Fruit fly (Drosophila melanogaster) whole organism, prepupa: Measurements from ENCODE around the gene peng.

Experiments used
- Blimp-1 ChIP-seq: fragments of 200-800 bp; sonication (Bioruptor generic); optimal IDR thresholded peaks from 3 replicates; lab custom pipeline; 2017; ENCODE audit warnings: missing biosample characterization, missing genetic modification characterization, mild to moderate bottlenecking, moderate library complexity, missing genetic modification reagents
- CG10669 ChIP-seq: fragments of 200-800 bp; sonication (Bioruptor generic); optimal IDR thresholded peaks from 3 replicates; lab custom pipeline; 2018; ENCODE audit warnings: missing biosample characterization, mild to moderate bottlenecking, missing genetic modification characterization, moderate library complexity
- CG11294 ChIP-seq: fragments of 200-800 bp; sonication (Bioruptor generic); IDR thresholded peaks from 2 replicates; pipeline ENCODE4 v1.3.6; 2022; ENCODE audit warnings: missing biosample characterization, missing genetic modification characterization
- CG11762 ChIP-seq: fragments of 200-800 bp; sonication (Bioruptor generic); optimal IDR thresholded peaks from 3 replicates; lab custom pipeline; 2016; ENCODE audit warnings: missing biosample characterization, missing genetic modification characterization; ENCODE audit not compliant: insufficient read depth
- CG11902 ChIP-seq: fragments of 200-800 bp; sonication (Bioruptor generic); optimal IDR thresholded peaks from 3 replicates; lab custom pipeline; 2016; ENCODE audit warnings: missing biosample characterization, missing genetic modification characterization
- CG15336 ChIP-seq: fragments of 200-800 bp; sonication (Bioruptor generic); IDR thresholded peaks from 2 replicates; pipeline ENCODE4 v1.3.6; 2022; ENCODE audit warnings: missing biosample characterization, missing genetic modification characterization
- CG1621 ChIP-seq: fragments of 200-800 bp; sonication (Bioruptor generic); optimal IDR thresholded peaks from 3 replicates; lab custom pipeline; 2018; ENCODE audit warnings: missing biosample characterization, mild to moderate bottlenecking, missing genetic modification characterization
- CG3032 ChIP-seq: fragments of 200-800 bp; optimal IDR thresholded peaks from 2 replicates; lab custom pipeline; 2019; ENCODE audit warnings: missing biosample characterization, mild to moderate bottlenecking, missing genetic modification characterization, moderate library complexity
- CG31627 ChIP-seq: fragments of 200-800 bp; sonication (Bioruptor generic); optimal IDR thresholded peaks from 3 replicates; lab custom pipeline; 2016; ENCODE audit warnings: missing biosample characterization, missing genetic modification characterization
- CG3919 ChIP-seq: fragments of 200-800 bp; sonication (Bioruptor generic); optimal IDR thresholded peaks from 3 replicates; lab custom pipeline; 2016; ENCODE audit warnings: missing biosample characterization, missing genetic modification characterization
- CG6163 ChIP-seq: fragments of 200-800 bp; sonication (Bioruptor generic); IDR thresholded peaks from 3 replicates; pipeline ENCODE4 v1.3.6; 2022; ENCODE audit warnings: missing biosample characterization, missing genetic modification characterization
- CG6276 ChIP-seq: fragments of 200-800 bp; sonication (Bioruptor generic); optimal IDR thresholded peaks from 2 replicates; lab custom pipeline; 2017; ENCODE audit warnings: missing biosample characterization, mild to moderate bottlenecking, missing genetic modification characterization
- CG7368 ChIP-seq: fragments of 200-800 bp; sonication (Bioruptor generic); optimal IDR thresholded peaks from 3 replicates; lab custom pipeline; 2016; ENCODE audit warnings: missing biosample characterization, missing genetic modification characterization
- CG8319 ChIP-seq: fragments of 200-800 bp; sonication (Bioruptor generic); optimal IDR thresholded peaks from 3 replicates; lab custom pipeline; 2016; ENCODE audit warnings: missing biosample characterization, missing genetic modification characterization
- Eip75B ChIP-seq: fragments of 200-800 bp; sonication (Bioruptor generic); optimal IDR thresholded peaks from 3 replicates; lab custom pipeline; 2016; ENCODE audit warnings: missing biosample characterization, missing genetic modification characterization
- Eip78C ChIP-seq: fragments of 200-800 bp; sonication (Bioruptor generic); peaks from one replicate; lab custom pipeline; 2016; ENCODE audit warnings: missing biosample characterization, missing genetic modification characterization
- Ets96B ChIP-seq: fragments of 200-800 bp; optimal IDR thresholded peaks from 2 replicates; lab custom pipeline; 2019; ENCODE audit warnings: missing biosample characterization, mild to moderate bottlenecking, missing genetic modification characterization, moderate library complexity
- Hr39 ChIP-seq: fragments of 200-800 bp; sonication (Bioruptor generic); optimal IDR thresholded peaks from 2 replicates; lab custom pipeline; 2016; ENCODE audit warnings: missing biosample characterization, missing genetic modification characterization
- Hr4 ChIP-seq: fragments of 200-800 bp; sonication (Bioruptor generic); optimal IDR thresholded peaks from 3 replicates; lab custom pipeline; 2016; ENCODE audit warnings: missing biosample characterization, missing genetic modification characterization
- Lpt ChIP-seq: fragments of 200-800 bp; sonication (Bioruptor generic); optimal IDR thresholded peaks from 3 replicates; lab custom pipeline; 2016; ENCODE audit warnings: missing biosample characterization, missing genetic modification characterization
- Met ChIP-seq: fragments of 200-800 bp; sonication (Bioruptor generic); optimal IDR thresholded peaks from 3 replicates; lab custom pipeline; 2016; ENCODE audit warnings: missing biosample characterization, missing genetic modification characterization
- Sox14 ChIP-seq: fragments of 200-800 bp; sonication (Bioruptor generic); optimal IDR thresholded peaks from 3 replicates; lab custom pipeline; 2016; ENCODE audit warnings: missing biosample characterization, missing genetic modification characterization
- achi ChIP-seq: fragments of 200-800 bp; sonication (Bioruptor generic); optimal IDR thresholded peaks from 3 replicates; lab custom pipeline; 2016; ENCODE audit warnings: missing biosample characterization, missing genetic modification characterization
- cyc ChIP-seq: fragments of 200-800 bp; sonication (Bioruptor generic); optimal IDR thresholded peaks from 3 replicates; lab custom pipeline; 2016; ENCODE audit warnings: missing biosample characterization, missing genetic modification characterization
- eg ChIP-seq: fragments of 200-800 bp; sonication (Bioruptor generic); IDR thresholded peaks from 3 replicates; pipeline ENCODE4 v1.3.6; 2022; ENCODE audit warnings: missing biosample characterization, missing genetic modification characterization
- fkh ChIP-seq: fragments of 200-800 bp; sonication (Bioruptor generic); optimal IDR thresholded peaks from 3 replicates; lab custom pipeline; 2017; ENCODE audit warnings: missing biosample characterization, mild to moderate bottlenecking, missing genetic modification characterization, moderate library complexity
- lz ChIP-seq: fragments of 200-800 bp; sonication (Bioruptor generic); optimal IDR thresholded peaks from 3 replicates; lab custom pipeline; 2016; ENCODE audit warnings: missing biosample characterization, missing genetic modification characterization
- salr ChIP-seq, 2 experiments: fragments of 200-800 bp; sonication (Bioruptor generic); optimal IDR thresholded peaks; 3 replicates each; lab custom pipeline; 2016 to 2018; ENCODE audit warnings: missing biosample characterization in 2 of 2, missing genetic modification characterization in 2 of 2, mild to moderate bottlenecking in 1 of 2
- spab ChIP-seq: fragments of 200-800 bp; sonication (Bioruptor generic); optimal IDR thresholded peaks from 2 replicates; lab custom pipeline; 2017; ENCODE audit warnings: missing biosample characterization, mild to moderate bottlenecking, missing genetic modification characterization, missing genetic modification reagents
- ss ChIP-seq, 2 experiments: fragments of 200-800 bp; sonication (Bioruptor generic); optimal IDR thresholded peaks; 2 replicates in 1 of 2; 3 replicates in 1 of 2; lab custom pipeline; 2017 to 2018; ENCODE audit warnings: mild to moderate bottlenecking in 2 of 2, missing biosample characterization in 2 of 2, missing genetic modification characterization in 2 of 2, moderate library complexity in 1 of 2
- svp ChIP-seq: fragments of 200-800 bp; sonication (Bioruptor generic); peaks from one replicate; lab custom pipeline; 2016; ENCODE audit warnings: missing biosample characterization, missing genetic modification characterization
- topi ChIP-seq: fragments of 200-800 bp; sonication (Bioruptor generic); optimal IDR thresholded peaks from 3 replicates; lab custom pipeline; 2016; ENCODE audit warnings: missing biosample characterization, missing genetic modification characterization

The peng gene

DNA sequence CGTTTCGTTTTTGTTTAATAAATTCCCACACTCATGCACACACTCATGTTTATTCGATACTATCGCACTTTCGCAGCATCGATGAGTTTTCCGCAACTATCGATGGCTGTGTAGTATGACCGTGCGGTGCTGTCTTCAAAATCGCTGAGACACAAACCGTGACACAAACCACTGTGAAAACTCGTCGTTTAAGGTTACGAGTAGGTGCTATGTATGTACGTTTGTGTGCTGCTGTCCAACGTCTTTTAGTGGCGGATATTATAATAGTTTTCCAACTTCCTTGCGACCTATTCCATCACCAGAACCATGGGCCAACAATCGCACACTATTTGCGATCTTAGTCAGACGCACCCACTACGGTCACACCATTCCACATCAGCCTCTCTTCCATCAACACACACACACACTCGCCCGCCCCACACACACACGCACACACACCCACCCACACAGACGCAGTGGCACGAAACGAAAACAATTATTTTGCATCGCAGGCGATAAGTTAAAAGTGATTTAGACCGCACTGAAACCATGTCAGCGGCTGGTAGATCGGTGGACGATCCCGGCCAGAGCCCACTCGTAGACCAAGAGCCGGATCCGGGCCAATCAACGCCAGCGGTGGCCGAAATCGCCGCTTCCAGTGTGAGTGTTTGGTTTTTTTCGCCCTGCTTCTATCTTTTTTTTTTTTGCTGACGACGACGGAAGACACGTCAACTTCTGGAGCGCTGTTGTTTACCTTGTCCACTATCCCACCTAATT, 25.5 kb downstream of the peng start, which contains the start of the genes Dd and CG1486:
Dd (minus strand) TSS at position 77 of the 756 bp plus-strand sequence.
CG1486 (plus strand) TSS at position 114 of the 756 bp plus-strand sequence.
- TF ChIP-seq CG8319: no peak
- TF ChIP-seq CG6163 (GFP tag; lab: Robert Waterston, UW): 0 out of 3 replicates have a peak, but pooled peaks have one; percentile 6
- TF ChIP-seq CG11294: no peak
- TF ChIP-seq CG31627: peak; percentile 9
- TF ChIP-seq Sox14: peak; percentile 25
- TF ChIP-seq achi (GFP tag; lab: Kevin White, UChicago): peak; percentile 0
- TF ChIP-seq CG15336: 0 out of 2 replicates have a peak, but pooled peaks have one; percentile 22
- TF ChIP-seq Eip78C (GFP tag; lab: Kevin White, UChicago): peak; percentile 35
- TF ChIP-seq fkh (GFP tag; lab: Kevin White, UChicago): peak; percentile 74
- TF ChIP-seq Lpt (GFP tag; lab: Kevin White, UChicago): no peak
- no peak for TF ChIP-seq CG3032 (tag; lab: Kevin White, UChicago)

DNA sequence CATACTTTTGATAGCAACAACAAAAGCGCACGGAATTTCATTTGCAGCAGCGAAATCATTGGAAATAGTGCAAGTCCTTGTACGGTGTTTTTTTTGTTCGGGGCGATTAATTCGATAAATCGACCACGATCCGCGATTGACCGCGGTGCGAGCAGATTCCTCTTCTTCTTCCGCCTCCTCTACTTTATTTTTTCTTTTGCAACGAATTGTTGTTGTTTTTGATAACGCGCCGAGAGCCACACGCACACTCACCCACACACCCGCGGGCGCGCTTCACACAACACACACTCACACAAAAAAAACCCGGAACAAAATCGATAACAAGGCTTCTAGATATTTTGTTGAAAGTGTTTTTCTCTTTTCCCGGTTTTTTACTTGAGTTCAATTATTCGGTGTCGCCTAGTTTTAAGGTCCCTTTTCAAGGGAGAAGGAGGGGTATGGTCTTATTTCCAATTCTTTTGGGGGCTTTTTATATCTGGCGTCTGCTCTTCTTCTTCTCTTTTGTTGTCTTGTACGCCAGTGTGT, 26.4 kb downstream of the peng start:
- TF ChIP-seq lz (GFP tag; lab: Kevin White, UChicago): no peak
- peak; percentile 24; the same call in 2 of the 3 replicates for TF ChIP-seq CG6163 (GFP tag; lab: Robert Waterston, UW)
- TF ChIP-seq CG1621 (tag; lab: Kevin White, UChicago): peak; percentile 39
- TF ChIP-seq CG15336: 0 out of 2 replicates have a peak, but pooled peaks have one; percentile 7
- TF ChIP-seq Hr39: no peak
- TF ChIP-seq ss (GFP tag; optimal IDR thresholded peaks at IDR 0.05; lab: Kevin White, UChicago): peak; percentile 27 to 36
- peak; percentile 43 for TF ChIP-seq Eip78C (GFP tag; lab: Kevin White, UChicago)
- peak; percentile 63 for TF ChIP-seq svp

- TF ChIP-seq CG3919 (GFP tag; lab: Kevin White, UChicago): peak; percentile 26
- TF ChIP-seq salr (GFP tag; optimal IDR thresholded peaks at IDR 0.05; lab: Kevin White, UChicago): no peak
- peak; percentile 44 for TF ChIP-seq CG6276 (GFP tag; lab: Kevin White, UChicago)
- TF ChIP-seq CG7368 (GFP tag; lab: Kevin White, UChicago): peak; percentile 1
- TF ChIP-seq topi (GFP tag; lab: Kevin White, UChicago): peak; percentile 49
- TF ChIP-seq CG11762 (GFP tag; lab: Kevin White, UChicago): peak; percentile 19
- no peak for TF ChIP-seq spab (GFP tag; lab: Kevin White, UChicago)
- peak; percentile 33 for TF ChIP-seq Eip75B (GFP tag; lab: Kevin White, UChicago)
- TF ChIP-seq Ets96B (tag; lab: Kevin White, UChicago): peak; percentile 28
- peak; percentile 52 for TF ChIP-seq CG10669 (GFP tag; lab: Kevin White, UChicago)
- TF ChIP-seq fkh (GFP tag; lab: Kevin White, UChicago): no peak
- TF ChIP-seq CG15336: peak; percentile 18; the same call in 1 of the 2 replicates
- peak in 1 of 2 experiments; percentile 39 for TF ChIP-seq ss (GFP tag; optimal IDR thresholded peaks at IDR 0.05; lab: Kevin White, UChicago)
- peak; percentile 22 for TF ChIP-seq CG11902 (GFP tag; lab: Kevin White, UChicago)
- peak; percentile 79 for TF ChIP-seq svp
- TF ChIP-seq Met (GFP tag; lab: Kevin White, UChicago): peak; percentile 54
- no peak for TF ChIP-seq Hr4 (GFP tag; lab: Kevin White, UChicago)
- TF ChIP-seq eg: 0 out of 3 replicates have a peak, but pooled peaks have one; percentile 22
- TF ChIP-seq Lpt (GFP tag; lab: Kevin White, UChicago): no peak
- no peak for TF ChIP-seq Hr39
- peak; percentile 48 for TF ChIP-seq CG3032 (tag; lab: Kevin White, UChicago)
- peak; percentile 5 for TF ChIP-seq Blimp-1 (GFP tag; lab: Kevin White, UChicago)
- peak; percentile 36 for TF ChIP-seq cyc (GFP tag; lab: Kevin White, UChicago)
These were observed 27.2 kb downstream of the peng start for dm6 chrX:21322289-21322981.
